Fruit fly (Drosophila melanogaster) whole organism, larva: ENCODE measurements around the gene CG15293.

ENCODE experiments used
- noc ChIP-seq: fragments of 200-800 bp; sonication (Bioruptor generic); optimal IDR thresholded peaks from 3 replicates; lab custom pipeline; 2019; ENCODE audit warnings: missing biosample characterization, mild to moderate bottlenecking, missing genetic modification characterization, moderate library complexity

The CG15293 gene

dm6 chr2L:14095683-14096082 is 13.6 kb downstream of the CG15293 start:
- TF ChIP-seq noc (tag; lab: Kevin White, UChicago) = no peak

dm6 chr2L:14094606-14095005 is 14.6 kb downstream of the CG15293 start:
- no peak for TF ChIP-seq noc (tag; lab: Kevin White, UChicago)

dm6 chr2L:14070154-14070553 is 39.1 kb downstream of the CG15293 start:
- no peak for TF ChIP-seq noc (tag; lab: Kevin White, UChicago)
